Worm (Caenorhabditis elegans): ENCODE results near the gene C34F6.12.

The C34F6.12 gene

ce11 chrX:11206953-11207352, 19.5 kb downstream of the C34F6.12 start, which contains the start of gene hst-2 (continued):
- TF ChIP-seq ces-1 (GFP tag; optimal IDR thresholded peaks at IDR 0.05) (peak; percentile 9), ceh-32 (tag; optimal IDR thresholded peaks at IDR 0.05; ENCODE audit: poor library complexity) (peak; percentile 43), dpl-1 (GFP tag; optimal IDR thresholded peaks at IDR 0.05) (peak; percentile 76), lin-1 (GFP tag; IDR thresholded peaks at IDR 0.05) (no peak), nhr-48 (tag; optimal IDR thresholded peaks at IDR 0.05) (peak; percentile 78), zfp-3 (GFP tag; conservative IDR thresholded peaks at IDR 0.05) (peak; percentile 66; the same call in 1 of the 2 replicates), ctbp-1 (GFP tag; IDR thresholded peaks at IDR 0.05) (peak; percentile 77; the same call in 1 of the 2 replicates), ztf-7 (tag; optimal IDR thresholded peaks at IDR 0.05) (peak; percentile 79), jun-1 (tag; optimal IDR thresholded peaks at IDR 0.05) (peak; percentile 63), lin-39 (tag; optimal IDR thresholded peaks at IDR 0.05) (no peak), Y48G9A.11 (GFP tag; IDR thresholded peaks at IDR 0.05) (no peak), hlh-30 (tag; optimal IDR thresholded peaks at IDR 0.05; ENCODE audit: insufficient read depth) (peak; percentile 76), daf-12 (tag; optimal IDR thresholded peaks at IDR 0.05) (no peak), ceh-82 (tag; optimal IDR thresholded peaks at IDR 0.05) (no peak), dmd-6 (GFP tag; IDR thresholded peaks at IDR 0.05) (peak; percentile 87), mdl-1 (tag; optimal IDR thresholded peaks at IDR 0.05) (peak in 1 of 2 experiments; percentile 38), F49E8.2 (tag; optimal IDR thresholded peaks at IDR 0.05; ENCODE audit: borderline replicate concordance) (no peak), mes-2 (tag; optimal IDR thresholded peaks at IDR 0.05; ENCODE audit: poor library complexity, severe bottlenecking) (peak; percentile 90), ZK337.2 (GFP tag; IDR thresholded peaks at IDR 0.05) (no peak), T26A8.4 (GFP tag; IDR thresholded peaks at IDR 0.05) (peak; percentile 93), nhr-102 (tag; optimal IDR thresholded peaks at IDR 0.05) (peak; percentile 93), ceh-28 (tag; optimal IDR thresholded peaks at IDR 0.05) (no peak), lin-29 (GFP tag; IDR thresholded peaks at IDR 0.05) (0 out of 2 replicates have a peak, but pooled peaks have one; percentile 67), nhr-25 (tag; optimal IDR thresholded peaks at IDR 0.05; ENCODE audit: borderline replicate concordance, insufficient read depth) (peak; percentile 31), madf-9 (GFP tag; conservative IDR thresholded peaks at IDR 0.05) (no peak), lim-7 (GFP tag; IDR thresholded peaks at IDR 0.05) (no peak), arid-1 (GFP tag; conservative IDR thresholded peaks at IDR 0.05) (peak; percentile 73)

DNA sequence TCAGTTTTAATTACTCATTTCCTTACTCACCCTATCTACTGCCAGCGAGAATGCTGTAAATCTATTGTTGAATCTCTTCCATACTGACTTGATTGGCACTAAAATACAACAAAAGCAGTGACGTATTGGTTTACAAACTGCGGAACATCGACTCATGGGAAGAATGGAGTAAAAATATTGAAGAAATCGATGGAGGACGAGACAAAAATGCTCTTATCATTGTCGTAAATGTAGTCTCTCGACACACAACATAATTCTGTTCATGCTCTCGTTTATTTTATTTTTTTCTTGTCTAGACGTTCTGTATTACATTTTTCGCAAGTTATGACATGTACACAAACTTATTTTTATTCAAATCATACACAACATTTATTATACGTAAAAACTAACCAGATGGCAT, 22.7 kb downstream of the C34F6.12 start, which contains the start of gene C34F6.11:
Gene C34F6.11, minus strand, starts transcription at position 160 of the 400 bp plus-strand sequence.
- TF ChIP-seq jun-1 (tag; optimal IDR thresholded peaks at IDR 0.05) = no peak
- TF ChIP-seq ceh-28 (tag; optimal IDR thresholded peaks at IDR 0.05) = no peak
- no peak for TF ChIP-seq zfp-3 (GFP tag; conservative IDR thresholded peaks at IDR 0.05)
- no peak for TF ChIP-seq F49E8.2 (tag; optimal IDR thresholded peaks at IDR 0.05; ENCODE audit: borderline replicate concordance)
- no peak for TF ChIP-seq lin-39 (tag; optimal IDR thresholded peaks at IDR 0.05)
- no peak for TF ChIP-seq F44E2.7 (GFP tag; IDR thresholded peaks at IDR 0.05)
- no peak for TF ChIP-seq ama-1 (optimal IDR thresholded peaks at IDR 0.05)
- peak; percentile 12 for TF ChIP-seq nhr-77 (tag; optimal IDR thresholded peaks at IDR 0.05)
- TF ChIP-seq spr-3 (GFP tag; optimal IDR thresholded peaks at IDR 0.05) = no peak
- no peak for TF ChIP-seq egl-43 (GFP tag; IDR thresholded peaks at IDR 0.05)
- TF ChIP-seq mep-1 (tag; optimal IDR thresholded peaks at IDR 0.05) = no peak
- no peak for TF ChIP-seq ztf-11 (tag; optimal IDR thresholded peaks at IDR 0.05)
- no peak for TF ChIP-seq dmd-8 (GFP tag; IDR thresholded peaks at IDR 0.05)
- no peak for TF ChIP-seq mdl-1 (tag; optimal IDR thresholded peaks at IDR 0.05)
- TF ChIP-seq rbr-2 (tag; optimal IDR thresholded peaks at IDR 0.05) = no peak
- no peak for TF ChIP-seq pqm-1 (tag; optimal IDR thresholded peaks at IDR 0.05)
- peak; percentile 19; the same call in 1 of the 2 replicates for TF ChIP-seq dmd-6 (GFP tag; IDR thresholded peaks at IDR 0.05)
- no peak for TF ChIP-seq lin-29 (GFP tag; IDR thresholded peaks at IDR 0.05)
- no peak for TF ChIP-seq gei-8 (GFP tag; optimal IDR thresholded peaks at IDR 0.05)
- TF ChIP-seq F10B5.3 (tag; optimal IDR thresholded peaks at IDR 0.05) = no peak
- TF ChIP-seq zip-11 (GFP tag; IDR thresholded peaks at IDR 0.05) = no peak
- TF ChIP-seq daf-16 (GFP tag; optimal IDR thresholded peaks at IDR 0.05) = no peak
- peak; percentile 72 for TF ChIP-seq daf-16 (tag; optimal IDR thresholded peaks at IDR 0.05)
- peak; percentile 14 for TF ChIP-seq hlh-11 (tag; optimal IDR thresholded peaks at IDR 0.05)
- no peak for TF ChIP-seq snpc-4 (tag; optimal IDR thresholded peaks at IDR 0.05)
- TF ChIP-seq T26A8.4 (GFP tag; IDR thresholded peaks at IDR 0.05) = no peak
- TF ChIP-seq dpl-1 (GFP tag; optimal IDR thresholded peaks at IDR 0.05) = no peak
- no peak for TF ChIP-seq aha-1 (tag)
- TF ChIP-seq fkh-10 (GFP tag; optimal IDR thresholded peaks at IDR 0.05) = no peak
- TF ChIP-seq zip-2 (tag; optimal IDR thresholded peaks at IDR 0.05) = no peak
- TF ChIP-seq dve-1 (tag; optimal IDR thresholded peaks at IDR 0.05; ENCODE audit: insufficient read depth) = peak; percentile 64
- no peak for TF ChIP-seq ceh-32 (tag; optimal IDR thresholded peaks at IDR 0.05; ENCODE audit: poor library complexity)
- TF ChIP-seq php-3 (GFP tag; IDR thresholded peaks at IDR 0.05) = 0 out of 2 replicates have a peak, but pooled peaks have one; percentile 35

Measured in whole organism, L4 larva.